Fruit fly (Drosophila melanogaster): Measurements from ENCODE around the gene CG5555.

CG5555 gene

dm6 chr3R:19156670-19157402 is 23.5 kb downstream of the CG5555 start, which contains the start of gene nanos (continued):
- TF ChIP-seq pnt (GFP tag; optimal IDR thresholded peaks at IDR 0.05) (peak; percentile 41), Abd-B (GFP tag; optimal IDR thresholded peaks at IDR 0.05) (no peak), CG1233 (GFP tag; optimal IDR thresholded peaks at IDR 0.05) (peak; percentile 11), Ptx1 (GFP tag; IDR thresholded peaks at IDR 0.05) (peak; percentile 66), C15 (GFP tag; IDR thresholded peaks at IDR 0.05) (no peak), MTF-1 (GFP tag; optimal IDR thresholded peaks at IDR 0.05; ENCODE audit: borderline replicate concordance) (peak; percentile 32), chinmo (GFP tag; IDR thresholded peaks at IDR 0.05; ENCODE audit: partially characterized antibody) (peak; percentile 97), Hand (GFP tag; optimal IDR thresholded peaks at IDR 0.05) (no peak), Hey (tag; optimal IDR thresholded peaks at IDR 0.05) (peak; percentile 39), CG6813 (GFP tag; optimal IDR thresholded peaks at IDR 0.05) (peak; percentile 10), CG3281 (GFP tag; optimal IDR thresholded peaks at IDR 0.05) (peak; percentile 33), wor (GFP tag; IDR thresholded peaks at IDR 0.05) (no peak), CG12155 (GFP tag; optimal IDR thresholded peaks at IDR 0.05) (peak; percentile 52), Ssrp (tag; optimal IDR thresholded peaks at IDR 0.05) (no peak), Dp (GFP tag; optimal IDR thresholded peaks at IDR 0.05) (peak; percentile 99), cwo (GFP tag; optimal IDR thresholded peaks at IDR 0.05) (peak; percentile 14), Aef1 (GFP tag; IDR thresholded peaks at IDR 0.05) (peak; percentile 49; the same call in 1 of the 3 replicates), CG10431 (GFP tag; optimal IDR thresholded peaks at IDR 0.05) (peak; percentile 1), sc (optimal IDR thresholded peaks at IDR 0.05) (no peak), sc (GFP tag; optimal IDR thresholded peaks at IDR 0.05) (no peak), CG6683 (GFP tag; optimal IDR thresholded peaks at IDR 0.05) (peak; percentile 53), CG15479 (GFP tag; optimal IDR thresholded peaks at IDR 0.05) (no peak), ash1 (GFP tag; optimal IDR thresholded peaks at IDR 0.05) (peak; percentile 69), CG18764 (GFP tag; optimal IDR thresholded peaks at IDR 0.05) (peak; percentile 23), Trl (optimal IDR thresholded peaks at IDR 0.05) (no peak), Trl (GFP tag; optimal IDR thresholded peaks at IDR 0.05) (peak; percentile 71), CG12942 (GFP tag; optimal IDR thresholded peaks at IDR 0.05) (peak; percentile 58), eve (GFP tag; optimal IDR thresholded peaks at IDR 0.05) (no peak), CHES-1-like (GFP tag; optimal IDR thresholded peaks at IDR 0.05) (peak; percentile 76), CG6854 (GFP tag; optimal IDR thresholded peaks at IDR 0.05) (no peak), Hr39 (optimal IDR thresholded peaks at IDR 0.05) (no peak), btn (GFP tag; optimal IDR thresholded peaks at IDR 0.05) (no peak), CG1024 (GFP tag; IDR thresholded peaks at IDR 0.05) (peak; percentile 42; the same call in 1 of the 2 replicates), Atf6 (GFP tag; IDR thresholded peaks at IDR 0.05) (peak; percentile 58; the same call in 1 of the 2 replicates), CG2120 (GFP tag; optimal IDR thresholded peaks at IDR 0.05) (peak; percentile 83), D (optimal IDR thresholded peaks at IDR 0.05) (no peak), D (GFP tag; optimal IDR thresholded peaks at IDR 0.05) (peak; percentile 3), CG10959 (GFP tag; IDR thresholded peaks at IDR 0.05) (no peak), oc (tag; optimal IDR thresholded peaks at IDR 0.05) (peak; percentile 66), caup (GFP tag; optimal IDR thresholded peaks at IDR 0.05; ENCODE audit: severe bottlenecking) (peak; percentile 81), run (tag; optimal IDR thresholded peaks at IDR 0.05) (no peak), CG6654 (GFP tag; optimal IDR thresholded peaks at IDR 0.05) (no peak), knrl (GFP tag; IDR thresholded peaks at IDR 0.05; ENCODE audit: partially characterized antibody) (peak; percentile 99), zen (tag; optimal IDR thresholded peaks at IDR 0.05) (peak; percentile 27), CG32532 (GFP tag; IDR thresholded peaks at IDR 0.05) (peak; percentile 78), Ets97D (GFP tag; optimal IDR thresholded peaks at IDR 0.05) (peak; percentile 86), Myb (GFP tag; optimal IDR thresholded peaks at IDR 0.05) (peak; percentile 86), CG2129 (GFP tag; IDR thresholded peaks at IDR 0.05; ENCODE audit: partially characterized antibody) (peak; percentile 92), fru (optimal IDR thresholded peaks at IDR 0.05) (no peak), dan (GFP tag; IDR thresholded peaks at IDR 0.05) (no peak)
